Fruit fly (Drosophila melanogaster): ENCODE data around the gene TpnC73F.

TpnC73F gene

dm6 chr3L:17002140-17002849 lies 43.6 kb upstream of the TpnC73F start (continued):
- TF ChIP-seq CG6765 (GFP tag; optimal IDR thresholded peaks at IDR 0.05): no peak
- TF ChIP-seq gsb-n (tag; optimal IDR thresholded peaks at IDR 0.05): no peak
- TF ChIP-seq stc (GFP tag; IDR thresholded peaks at IDR 0.05): no peak
- peak; percentile 31 for TF ChIP-seq cwo (GFP tag; optimal IDR thresholded peaks at IDR 0.05)
- TF ChIP-seq CG18764 (GFP tag; optimal IDR thresholded peaks at IDR 0.05): no peak
- no peak for TF ChIP-seq CG18262 (tag; optimal IDR thresholded peaks at IDR 0.05)
- TF ChIP-seq Nf-YC (tag; optimal IDR thresholded peaks at IDR 0.05): peak; percentile 10

dm6 chr3L:17003251-17004171 lies 42.4 kb upstream of the TpnC73F start:
- TF ChIP-seq Xrp1 (GFP tag; IDR thresholded peaks at IDR 0.05): peak; percentile 28
- peak; percentile 56 for TF ChIP-seq slbo (GFP tag; IDR thresholded peaks at IDR 0.05)
- TF ChIP-seq nau (GFP tag; optimal IDR thresholded peaks at IDR 0.05): peak; percentile 48
- peak; percentile 41; the same call in 1 of the 2 replicates for TF ChIP-seq Rfx (GFP tag; IDR thresholded peaks at IDR 0.05)
- no peak for TF ChIP-seq pfk (GFP tag; optimal IDR thresholded peaks at IDR 0.05)
- TF ChIP-seq Jarid2 (GFP tag; optimal IDR thresholded peaks at IDR 0.05): peak; percentile 7
- no peak for TF ChIP-seq CrebB (tag; optimal IDR thresholded peaks at IDR 0.05)
- no peak for TF ChIP-seq ci (GFP tag; IDR thresholded peaks at IDR 0.05)
- peak; percentile 59 for TF ChIP-seq Deaf1 (tag; optimal IDR thresholded peaks at IDR 0.05)
- no peak for TF ChIP-seq Rx (GFP tag; IDR thresholded peaks at IDR 0.05)
- TF ChIP-seq H15 (GFP tag; IDR thresholded peaks at IDR 0.05): 0 out of 3 replicates have a peak, but pooled peaks have one; percentile 28
- peak; percentile 77 for TF ChIP-seq CG13894 (tag; optimal IDR thresholded peaks at IDR 0.05)
- TF ChIP-seq NC2β (GFP tag; optimal IDR thresholded peaks at IDR 0.05): no peak
- peak; percentile 57 for TF ChIP-seq BtbVII (GFP tag; optimal IDR thresholded peaks at IDR 0.05)
- no peak for TF ChIP-seq pho (GFP tag; optimal IDR thresholded peaks at IDR 0.05)
- TF ChIP-seq slp2 (GFP tag; optimal IDR thresholded peaks at IDR 0.05): no peak
- TF ChIP-seq ssp (GFP tag; IDR thresholded peaks at IDR 0.05): no peak
- peak; percentile 44 for TF ChIP-seq CG3281 (GFP tag; optimal IDR thresholded peaks at IDR 0.05)
- TF ChIP-seq CG11398 (GFP tag; optimal IDR thresholded peaks at IDR 0.05): no peak
- TF ChIP-seq br (optimal IDR thresholded peaks at IDR 0.05): no peak
- TF ChIP-seq bcd (GFP tag; optimal IDR thresholded peaks at IDR 0.05): no peak
- no peak for TF ChIP-seq stc (GFP tag; IDR thresholded peaks at IDR 0.05)
- no peak for TF ChIP-seq CG14441 (GFP tag; IDR thresholded peaks at IDR 0.05)
- TF ChIP-seq grn (GFP tag; optimal IDR thresholded peaks at IDR 0.05): peak; percentile 90
- no peak for TF ChIP-seq tio (GFP tag; optimal IDR thresholded peaks at IDR 0.05)
- no peak for TF ChIP-seq CG7556 (GFP tag; optimal IDR thresholded peaks at IDR 0.05)
- 0 out of 3 replicates have a peak, but pooled peaks have one; percentile 30 for TF ChIP-seq otp (GFP tag; IDR thresholded peaks at IDR 0.05)
- TF ChIP-seq salm (tag; optimal IDR thresholded peaks at IDR 0.05): no peak
- TF ChIP-seq CG6765 (GFP tag; optimal IDR thresholded peaks at IDR 0.05): peak; percentile 68
- 0 out of 2 replicates have a peak, but pooled peaks have one; percentile 8 for TF ChIP-seq sob (GFP tag; IDR thresholded peaks at IDR 0.05)
- TF ChIP-seq CG3995 (GFP tag; optimal IDR thresholded peaks at IDR 0.05): no peak
- no peak for TF ChIP-seq CG12219 (GFP tag; optimal IDR thresholded peaks at IDR 0.05)
- TF ChIP-seq grau (tag; optimal IDR thresholded peaks at IDR 0.05): peak; percentile 14
- 0 out of 3 replicates have a peak, but pooled peaks have one; percentile 14 for TF ChIP-seq CG2199 (GFP tag; IDR thresholded peaks at IDR 0.05)
- TF ChIP-seq Atf-2 (GFP tag; optimal IDR thresholded peaks at IDR 0.05): no peak
- TF ChIP-seq Trl (optimal IDR thresholded peaks at IDR 0.05): peak in 1 of 2 experiments; percentile 21
- no peak for TF ChIP-seq Trl (GFP tag; optimal IDR thresholded peaks at IDR 0.05)
- 0 out of 2 replicates have a peak, but pooled peaks have one; percentile 4 for TF ChIP-seq CG5953 (GFP tag; IDR thresholded peaks at IDR 0.05)
- TF ChIP-seq CG8359 (GFP tag; optimal IDR thresholded peaks at IDR 0.05; ENCODE audit: borderline replicate concordance): peak; percentile 33
- TF ChIP-seq CG13296 (GFP tag; optimal IDR thresholded peaks at IDR 0.05): peak; percentile 48
- peak; percentile 12 for TF ChIP-seq CG18599 (GFP tag; optimal IDR thresholded peaks at IDR 0.05)
